Worm (Caenorhabditis elegans): ENCODE data around the gene qui-1.

- TF ChIP-seq flt-1 (GFP tag; IDR thresholded peaks at IDR 0.05) (no peak), ama-1 (optimal IDR thresholded peaks at IDR 0.05) (no peak), ceh-36 (tag; optimal IDR thresholded peaks at IDR 0.05) (no peak), B0310.2 (tag; optimal IDR thresholded peaks at IDR 0.05) (no peak), tbx-11 (GFP tag; IDR thresholded peaks at IDR 0.05) (no peak), scrt-1 (GFP tag; IDR thresholded peaks at IDR 0.05) (no peak), aly-1 (tag; optimal IDR thresholded peaks at IDR 0.05) (no peak), tbx-37 (GFP tag; conservative IDR thresholded peaks at IDR 0.05) (no peak)
Observed at ce11 chrIV:13564284-13564683, 2.6 kb downstream of the qui-1 start.
